Fruit fly (Drosophila melanogaster) S2 (cell line): ENCODE measurements around the gene CG2533.

ENCODE experiments used
- CG8478 ChIP-seq: fragments of >200 bp; optimal IDR thresholded peaks from 2 replicates; lab custom pipeline; 2018
- CTCF ChIP-seq, 2 experiments: fragments of >200 bp; optimal IDR thresholded peaks; 2 replicates each; lab custom pipeline; 2018

- TF ChIP-seq CG8478 (no peak), CTCF (optimal IDR thresholded peaks at IDR 0.05; lab: Kevin White, UChicago) (no peak)
Measured at dm6 chrX:11622649-11623425, 18.8 kb upstream of the CG2533 start.
